Fruit fly (Drosophila melanogaster) Kc167 (cell line): Measurements from ENCODE around the gene CG33687.

Experiments used
- Myc ChIP-seq: fragments of >200 bp; optimal IDR thresholded peaks from 2 replicates; lab custom pipeline; 2017; ENCODE audit warnings: missing external identifiers
- h ChIP-seq: fragments of >200 bp; optimal IDR thresholded peaks from 3 replicates; lab custom pipeline; 2018; ENCODE audit warnings: missing external identifiers
- insv ChIP-seq: fragments of >200 bp; optimal IDR thresholded peaks from 3 replicates; lab custom pipeline; 2018; ENCODE audit warnings: missing external identifiers
- psq ChIP-seq: fragments of >200 bp; optimal IDR thresholded peaks from 2 replicates; lab custom pipeline; 2017; ENCODE audit warnings: missing external identifiers

- TF ChIP-seq psq: no peak
- no peak for TF ChIP-seq h
- no peak for TF ChIP-seq Myc (lab: Kevin White, UChicago)
- no peak for TF ChIP-seq insv
Measured at dm6 chr3L:16161847-16162556, 35.7 kb upstream of the CG33687 start.
